Worm (Caenorhabditis elegans) whole organism, L1 larva: ENCODE measurements around the gene str-57.

Experiments
- C04F5.9 ChIP-seq: sonication (generic microtip); optimal IDR thresholded peaks from 2 replicates; lab custom pipeline; 2016; ENCODE audit warnings: missing genetic modification characterization, missing compliant biosample characterization
- C34B4.2 ChIP-seq: sonication (generic microtip); optimal IDR thresholded peaks from 2 replicates; lab custom pipeline; 2017; ENCODE audit warnings: mild to moderate bottlenecking, missing genetic modification characterization, missing compliant biosample characterization
- F16B12.6 ChIP-seq: fragments of 150-350 bp; optimal IDR thresholded peaks from 2 replicates; lab custom pipeline; 2014; ENCODE audit warnings: missing biosample characterization, missing genetic modification characterization
- aha-1 ChIP-seq: fragments of 150-350 bp; optimal IDR thresholded peaks from 2 replicates; lab custom pipeline; 2014; ENCODE audit warnings: missing biosample characterization, missing genetic modification characterization
- alr-1 ChIP-seq: fragments of 200-800 bp; sonication (Bioruptor generic); optimal IDR thresholded peaks from 2 replicates; lab custom pipeline; 2018; ENCODE audit warnings: borderline replicate concordance, mild to moderate bottlenecking, missing genetic modification characterization, missing compliant biosample characterization
- aly-2 ChIP-seq: fragments of 150-350 bp; optimal IDR thresholded peaks from 2 replicates; lab custom pipeline; 2014; ENCODE audit warnings: missing biosample characterization, missing genetic modification characterization
- ama-1 ChIP-seq: fragments of 150-350 bp; optimal IDR thresholded peaks from 2 replicates; lab custom pipeline; 2014
- blmp-1 ChIP-seq: fragments of 150-350 bp; optimal IDR thresholded peaks from 2 replicates; lab custom pipeline; 2014; ENCODE audit warnings: missing biosample characterization, missing genetic modification characterization
- ceh-63 ChIP-seq: fragments of 200-800 bp; sonication (Bioruptor generic); optimal IDR thresholded peaks from 2 replicates; lab custom pipeline; 2018; ENCODE audit warnings: mild to moderate bottlenecking, missing genetic modification characterization, missing compliant biosample characterization
- ceh-82 ChIP-seq, 3 experiments: fragments of 150-350 bp in 1 of 3; sonication (generic microtip) in 2 of 3; optimal IDR thresholded peaks; 2 replicates each; lab custom pipeline; 2014 to 2017; ENCODE audit warnings: missing biosample characterization in 3 of 3, missing genetic modification characterization in 3 of 3
- ceh-88 ChIP-seq: fragments of 200-800 bp; sonication (Bioruptor generic); IDR thresholded peaks from 2 replicates; pipeline ENCODE4 v1.3.6; 2022; ENCODE audit warnings: missing genetic modification characterization, missing compliant biosample characterization
- ces-1 ChIP-seq: fragments of 150-350 bp; optimal IDR thresholded peaks from 2 replicates; lab custom pipeline; 2014; ENCODE audit warnings: missing biosample characterization, missing genetic modification reagents, missing genetic modification characterization
- dsc-1 ChIP-seq: sonication (generic microtip); optimal IDR thresholded peaks from 2 replicates; lab custom pipeline; 2016; ENCODE audit warnings: mild to moderate bottlenecking, missing genetic modification characterization, missing compliant biosample characterization
- efl-3 ChIP-seq: fragments of 200-800 bp; sonication (Bioruptor generic); optimal IDR thresholded peaks from 2 replicates; lab custom pipeline; 2018; ENCODE audit warnings: mild to moderate bottlenecking, missing genetic modification characterization, missing compliant biosample characterization
- egl-13 ChIP-seq: sonication (generic microtip); optimal IDR thresholded peaks from 2 replicates; lab custom pipeline; 2016; ENCODE audit warnings: missing genotype, missing genetic modification reagents, missing genetic modification characterization, missing compliant biosample characterization
- egl-27 ChIP-seq, 2 experiments: fragments of 150-350 bp in 1 of 2; sonication (generic microtip); optimal IDR thresholded peaks; 3 replicates each; lab custom pipeline; 2017 to 2018; ENCODE audit warnings: missing biosample characterization in 2 of 2, missing genetic modification characterization in 2 of 2, missing genetic modification reagents in 2 of 2
- elt-3 ChIP-seq, 6 experiments: fragments of 150-350 bp in 1 of 6; sonication (generic microtip); optimal IDR thresholded peaks; 2 replicates each; lab custom pipeline; 2017 to 2018; ENCODE audit warnings: missing biosample characterization in 6 of 6, missing genetic modification characterization in 6 of 6, inconsistent platforms in 1 of 6
- ets-5 ChIP-seq: fragments of 200-800 bp; sonication (Bioruptor generic); IDR thresholded peaks from 2 replicates; pipeline ENCODE4 v1.3.6; 2022; ENCODE audit warnings: missing genetic modification characterization, missing compliant biosample characterization
- fkh-10 ChIP-seq: sonication (generic microtip); optimal IDR thresholded peaks from 2 replicates; lab custom pipeline; 2017; ENCODE audit warnings: missing biosample characterization, missing genetic modification reagents, missing genetic modification characterization
- fkh-8 ChIP-seq: sonication (generic microtip); optimal IDR thresholded peaks from 2 replicates; lab custom pipeline; 2016; ENCODE audit warnings: mild to moderate bottlenecking, missing genetic modification characterization, missing compliant biosample characterization
- fos-1 ChIP-seq: fragments of 150-350 bp; optimal IDR thresholded peaks from 2 replicates; lab custom pipeline; 2014; ENCODE audit warnings: missing biosample characterization, missing genetic modification characterization
- grh-1 ChIP-seq: fragments of 200-800 bp; sonication (Bioruptor generic); IDR thresholded peaks from 2 replicates; pipeline ENCODE4 v1.3.6; 2022; ENCODE audit warnings: missing genetic modification reagents, missing genetic modification characterization, missing compliant biosample characterization
- hlh-17 ChIP-seq: fragments of 200-800 bp; sonication (Bioruptor generic); optimal IDR thresholded peaks from 2 replicates; lab custom pipeline; 2018; ENCODE audit warnings: missing genetic modification characterization, mild to moderate bottlenecking, missing compliant biosample characterization, moderate library complexity, borderline replicate concordance
- hpl-2 ChIP-seq: fragments of 150-350 bp; optimal IDR thresholded peaks from 2 replicates; lab custom pipeline; 2014; ENCODE audit warnings: missing biosample characterization, missing genetic modification reagents, missing genetic modification characterization
- irx-1 ChIP-seq: sonication (generic microtip); optimal IDR thresholded peaks from 2 replicates; lab custom pipeline; 2016; ENCODE audit warnings: missing genetic modification characterization, missing compliant biosample characterization
- jun-1 ChIP-seq: fragments of 150-350 bp; optimal IDR thresholded peaks from 2 replicates; lab custom pipeline; 2014; ENCODE audit warnings: missing biosample characterization, missing genetic modification reagents, missing genetic modification characterization
- lin-13 ChIP-seq: fragments of 150-350 bp; optimal IDR thresholded peaks from 2 replicates; lab custom pipeline; 2014; ENCODE audit warnings: missing biosample characterization, missing genetic modification reagents, missing genetic modification characterization
- lin-35 ChIP-seq, 2 experiments: fragments of 150-350 bp; optimal IDR thresholded peaks; 2 replicates each; lab custom pipeline; 2014; ENCODE audit warnings: missing biosample characterization in 2 of 2, missing genetic modification characterization in 2 of 2, missing genetic modification reagents in 2 of 2
- lin-39 ChIP-seq: fragments of 150-350 bp; optimal IDR thresholded peaks from 2 replicates; lab custom pipeline; 2014; ENCODE audit warnings: missing biosample characterization, missing genetic modification reagents, missing genetic modification characterization
- mab-9 ChIP-seq: fragments of 200-800 bp; sonication (Bioruptor generic); IDR thresholded peaks from 2 replicates; pipeline ENCODE4 v1.3.6; 2022; ENCODE audit warnings: missing genetic modification reagents, missing genetic modification characterization, missing compliant biosample characterization
- mep-1 ChIP-seq: fragments of 150-350 bp; optimal IDR thresholded peaks from 2 replicates; lab custom pipeline; 2014; ENCODE audit warnings: missing biosample characterization, missing genetic modification characterization
- nhr-19 ChIP-seq: fragments of 200-800 bp; sonication (Bioruptor generic); conservative IDR thresholded peaks from 2 replicates; pipeline ENCODE4 v1.3.6; 2022; ENCODE audit warnings: missing genetic modification characterization, missing compliant biosample characterization
- nhr-20 ChIP-seq: sonication (generic microtip); optimal IDR thresholded peaks from 2 replicates; lab custom pipeline; 2016; ENCODE audit warnings: mild to moderate bottlenecking, missing genetic modification characterization, missing compliant biosample characterization
- nhr-237 ChIP-seq: fragments of 150-350 bp; optimal IDR thresholded peaks from 2 replicates; lab custom pipeline; 2014; ENCODE audit warnings: missing biosample characterization, missing genetic modification characterization
- nhr-47 ChIP-seq: sonication (generic microtip); optimal IDR thresholded peaks from 2 replicates; lab custom pipeline; 2016; ENCODE audit warnings: mild to moderate bottlenecking, missing genetic modification characterization, moderate library complexity, missing compliant biosample characterization
- nhr-76 ChIP-seq: sonication (generic microtip); optimal IDR thresholded peaks from 2 replicates; lab custom pipeline; 2017; ENCODE audit warnings: missing biosample characterization, missing genetic modification characterization
- nhr-84 ChIP-seq: sonication (generic microtip); optimal IDR thresholded peaks from 2 replicates; lab custom pipeline; 2017; ENCODE audit warnings: missing biosample characterization, missing genetic modification characterization
- pag-3 ChIP-seq: sonication (generic microtip); optimal IDR thresholded peaks from 2 replicates; lab custom pipeline; 2017; ENCODE audit warnings: missing genetic modification characterization, mild to moderate bottlenecking, missing compliant biosample characterization, antibody characterized with exemption, borderline replicate concordance; ENCODE audit not compliant: insufficient read depth
- pqm-1 ChIP-seq: sonication (generic microtip); optimal IDR thresholded peaks from 3 replicates; lab custom pipeline; 2017; ENCODE audit warnings: missing biosample characterization, missing genetic modification characterization
- rnt-1 ChIP-seq: sonication (generic microtip); optimal IDR thresholded peaks from 2 replicates; lab custom pipeline; 2016; ENCODE audit warnings: mild to moderate bottlenecking, missing genetic modification characterization, moderate library complexity, missing compliant biosample characterization
- skn-1 ChIP-seq: fragments of 150-350 bp; optimal IDR thresholded peaks from 2 replicates; lab custom pipeline; 2014; ENCODE audit warnings: missing biosample characterization, missing genetic modification characterization
- snpc-4 ChIP-seq: fragments of 150-350 bp; optimal IDR thresholded peaks from 2 replicates; lab custom pipeline; 2014; ENCODE audit warnings: missing biosample characterization, missing genetic modification characterization
- snu-23 ChIP-seq: sonication (generic microtip); optimal IDR thresholded peaks from 2 replicates; lab custom pipeline; 2016; ENCODE audit warnings: missing genetic modification characterization, missing compliant biosample characterization
- sox-4 ChIP-seq: sonication (generic microtip); optimal IDR thresholded peaks from 2 replicates; lab custom pipeline; 2016; ENCODE audit warnings: missing genetic modification characterization, missing compliant biosample characterization
- tbx-2 ChIP-seq: sonication (generic microtip); optimal IDR thresholded peaks from 2 replicates; lab custom pipeline; 2016; ENCODE audit warnings: missing genetic modification characterization, missing compliant biosample characterization
- unc-130 ChIP-seq: fragments of 150-350 bp; optimal IDR thresholded peaks from 2 replicates; lab custom pipeline; 2017; ENCODE audit warnings: missing biosample characterization, missing genetic modification characterization, inconsistent platforms
- vab-15 ChIP-seq: sonication (generic microtip); optimal IDR thresholded peaks from 2 replicates; lab custom pipeline; 2017; ENCODE audit warnings: missing genotype, mild to moderate bottlenecking, missing genetic modification characterization, missing compliant biosample characterization
- xbp-1 ChIP-seq: sonication (generic microtip); optimal IDR thresholded peaks from 2 replicates; lab custom pipeline; 2016; ENCODE audit warnings: missing genetic modification characterization, missing compliant biosample characterization
- zip-4 ChIP-seq: fragments of 200-800 bp; sonication (Bioruptor generic); optimal IDR thresholded peaks from 2 replicates; lab custom pipeline; 2018; ENCODE audit warnings: mild to moderate bottlenecking, missing genetic modification characterization, moderate library complexity, missing compliant biosample characterization

Gene str-57

DNA sequence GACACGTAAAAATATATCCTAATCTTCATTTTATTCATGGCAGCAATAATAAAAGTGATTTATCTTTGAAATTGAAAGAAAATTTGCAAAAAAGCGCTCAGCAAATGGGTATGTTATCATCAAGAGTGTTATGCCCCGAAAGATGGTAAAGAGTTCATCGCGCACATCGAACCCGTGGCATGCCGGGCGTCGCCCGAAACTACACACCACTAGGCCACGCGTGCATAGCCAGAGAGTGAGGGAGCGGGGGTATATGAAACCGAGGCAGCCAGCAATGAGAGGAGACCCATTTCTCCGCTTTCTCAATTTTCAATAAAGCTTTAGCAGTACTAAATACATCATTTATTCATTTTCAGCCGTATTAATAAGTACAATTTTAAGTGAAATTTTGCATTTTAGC, 3.3 kb downstream of the str-57 start (continued):
- TF ChIP-seq irx-1 (tag; lab: Kevin White, UChicago) (peak; percentile 41), nhr-76 (no peak), aly-2 (peak; percentile 44), ama-1 (no peak), hlh-17 (GFP tag; lab: Kevin White, UChicago) (no peak), C34B4.2 (tag; lab: Kevin White, UChicago) (no peak), snu-23 (GFP tag; lab: Kevin White, UChicago) (peak; percentile 81), xbp-1 (tag; lab: Kevin White, UChicago) (peak; percentile 64), jun-1 (no peak), ceh-63 (GFP tag; lab: Kevin White, UChicago) (peak; percentile 7), nhr-237 (tag; lab: Kevin White, UChicago) (no peak), ces-1 (GFP tag; lab: Kevin White, UChicago) (no peak), alr-1 (tag; lab: Kevin White, UChicago) (no peak), blmp-1 (tag; lab: Kevin White, UChicago) (no peak), efl-3 (GFP tag; lab: Kevin White, UChicago) (no peak), rnt-1 (tag; lab: Kevin White, UChicago) (peak; percentile 78), ceh-82 (tag; optimal IDR thresholded peaks at IDR 0.05; lab: Kevin White, UChicago) (peak; percentile 22 to 85 (median 71)), hpl-2 (peak; percentile 13), zip-4 (GFP tag; lab: Kevin White, UChicago) (peak; percentile 18), nhr-47 (tag; lab: Kevin White, UChicago) (peak; percentile 81), pag-3 (tag; lab: Kevin White, UChicago) (no peak), mep-1 (tag; lab: Kevin White, UChicago) (peak; percentile 61), fkh-10 (GFP tag; lab: Kevin White, UChicago) (peak; percentile 34), nhr-19 (GFP tag; lab: Robert Waterston, UW) (peak; percentile 66), dsc-1 (tag; lab: Kevin White, UChicago) (peak; percentile 71)

ce11 chrV:15876308-15876707, 5.9 kb downstream of the str-57 start, which contains the start of gene nhr-102:
Gene nhr-102, minus strand, starts transcription at chrV:15876408.
- no peak for TF ChIP-seq grh-1
- TF ChIP-seq snpc-4, result no peak
- no peak for TF ChIP-seq egl-13 (tag; lab: Kevin White, UChicago)
- TF ChIP-seq fos-1 (tag; lab: Kevin White, UChicago), result no peak
- no peak for TF ChIP-seq ceh-88 (GFP tag; lab: Robert Waterston, UW)
- no peak for TF ChIP-seq nhr-19 (GFP tag; lab: Robert Waterston, UW)
- TF ChIP-seq lin-39 (tag; lab: Kevin White, UChicago), result no peak
- no peak for TF ChIP-seq C04F5.9 (tag; lab: Kevin White, UChicago)
- no peak for TF ChIP-seq nhr-76
- TF ChIP-seq egl-27 (tag; optimal IDR thresholded peaks at IDR 0.05; lab: Kevin White, UChicago), result no peak
- no peak for TF ChIP-seq pag-3 (tag; lab: Kevin White, UChicago)
- no peak for TF ChIP-seq pqm-1 (tag; lab: Kevin White, UChicago)
- no peak for TF ChIP-seq ets-5 (GFP tag; lab: Robert Waterston, UW)
- no peak for TF ChIP-seq vab-15 (tag; lab: Kevin White, UChicago)
- no peak for TF ChIP-seq nhr-84

DNA sequence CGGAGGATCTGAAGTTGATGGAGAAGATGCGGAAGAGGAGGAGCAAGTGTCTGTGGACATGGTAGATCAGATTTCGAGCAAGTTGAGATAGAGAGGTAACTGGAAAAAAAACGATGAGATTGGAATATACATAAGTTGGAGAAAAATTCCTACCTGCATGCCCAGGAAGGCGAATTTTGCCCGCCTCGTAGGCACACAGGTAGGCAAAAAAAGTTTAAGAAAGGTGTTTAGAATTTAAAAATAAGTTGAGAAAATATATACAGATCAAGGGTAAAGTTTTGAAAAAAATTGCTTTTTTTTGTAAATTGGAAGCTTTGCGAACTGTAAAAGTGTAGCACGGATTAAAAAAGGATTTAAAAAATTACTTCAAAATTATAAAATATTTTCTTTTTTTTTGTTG, 9.1 kb downstream of the str-57 start, which contains the start of gene nhr-84:
TSS of gene nhr-84 (minus strand) at position 101 of the 400 bp plus-strand sequence.
- TF ChIP-seq snpc-4, result no peak
- TF ChIP-seq pag-3 (tag; lab: Kevin White, UChicago), result no peak
- no peak for TF ChIP-seq elt-3 (tag; optimal IDR thresholded peaks at IDR 0.05; lab: Kevin White, UChicago)
- TF ChIP-seq sox-4 (tag; lab: Kevin White, UChicago), result no peak
- TF ChIP-seq unc-130 (tag; lab: Kevin White, UChicago), result no peak
- no peak for TF ChIP-seq irx-1 (tag; lab: Kevin White, UChicago)
- TF ChIP-seq tbx-2 (tag; lab: Kevin White, UChicago), result no peak
- TF ChIP-seq skn-1 (tag; lab: Kevin White, UChicago), result no peak
- no peak for TF ChIP-seq nhr-20
- no peak for TF ChIP-seq fkh-8 (tag; lab: Kevin White, UChicago)
- TF ChIP-seq aha-1, result no peak
- TF ChIP-seq ceh-88 (GFP tag; lab: Robert Waterston, UW), result no peak
- no peak for TF ChIP-seq F16B12.6
- no peak for TF ChIP-seq lin-35 (GFP tag; optimal IDR thresholded peaks at IDR 0.05; lab: Kevin White, UChicago)
- TF ChIP-seq mab-9 (GFP tag; lab: Robert Waterston, UW), result no peak
- no peak for TF ChIP-seq lin-13 (GFP tag; lab: Kevin White, UChicago)
- TF ChIP-seq zip-4 (GFP tag; lab: Kevin White, UChicago), result no peak
- TF ChIP-seq egl-27 (tag; optimal IDR thresholded peaks at IDR 0.05; lab: Kevin White, UChicago), result no peak
